Fruit fly (Drosophila melanogaster) whole organism, embryonic: ENCODE results near the gene CG17768.

Experiments
- Atf-2 ChIP-seq: fragments of 200-800 bp; sonication (Bioruptor generic); optimal IDR thresholded peaks from 2 replicates; lab custom pipeline; 2016; ENCODE audit warnings: missing biosample characterization, missing genetic modification characterization
- Atf6 ChIP-seq: fragments of 200-800 bp; sonication (Bioruptor generic); IDR thresholded peaks from 2 replicates; pipeline ENCODE4 v1.3.6; 2022; ENCODE audit warnings: missing biosample characterization, missing genetic modification characterization
- Blimp-1 ChIP-seq: fragments of 200-800 bp; sonication (Bioruptor generic); optimal IDR thresholded peaks from 3 replicates; lab custom pipeline; 2018; ENCODE audit warnings: missing biosample characterization, missing genetic modification characterization, mild to moderate bottlenecking, moderate library complexity, missing genetic modification reagents
- CG10147 ChIP-seq: fragments of 200-800 bp; sonication (Bioruptor generic); optimal IDR thresholded peaks from 2 replicates; lab custom pipeline; 2019; ENCODE audit warnings: missing biosample characterization, mild to moderate bottlenecking, missing genetic modification characterization, moderate library complexity
- CG12155 ChIP-seq: fragments of 200-800 bp; sonication (Bioruptor generic); optimal IDR thresholded peaks from 3 replicates; lab custom pipeline; 2016; ENCODE audit warnings: missing biosample characterization, missing genetic modification characterization
- CG12769 ChIP-seq: fragments of 200-800 bp; sonication (Bioruptor generic); optimal IDR thresholded peaks from 2 replicates; lab custom pipeline; 2019; ENCODE audit warnings: missing biosample characterization, mild to moderate bottlenecking, missing genetic modification characterization, moderate library complexity
- CG1529 ChIP-seq: fragments of 200-800 bp; sonication (Bioruptor generic); optimal IDR thresholded peaks from 3 replicates; lab custom pipeline; 2018; ENCODE audit warnings: missing biosample characterization, missing genetic modification characterization
- CG16779 ChIP-seq: fragments of 200-800 bp; sonication (Bioruptor generic); IDR thresholded peaks from 2 replicates; pipeline ENCODE4 v1.3.6; 2022; ENCODE audit warnings: missing biosample characterization, missing genetic modification characterization
- CG17186 ChIP-seq: fragments of 200-800 bp; sonication (Bioruptor generic); optimal IDR thresholded peaks from 3 replicates; lab custom pipeline; 2017; ENCODE audit warnings: missing biosample characterization, missing genetic modification reagents, missing genetic modification characterization
- CG17328 ChIP-seq: fragments of 200-800 bp; sonication (Bioruptor generic); IDR thresholded peaks from 2 replicates; pipeline ENCODE4 v1.3.6; 2022; ENCODE audit warnings: missing biosample characterization, missing genetic modification characterization
- CG18476 ChIP-seq: fragments of 200-800 bp; sonication (Bioruptor generic); optimal IDR thresholded peaks from 2 replicates; lab custom pipeline; 2016; ENCODE audit warnings: missing biosample characterization, mild to moderate bottlenecking, missing genetic modification characterization
- CG18764 ChIP-seq: fragments of 200-800 bp; sonication (Bioruptor generic); optimal IDR thresholded peaks from 3 replicates; lab custom pipeline; 2016; ENCODE audit warnings: missing biosample characterization, missing genetic modification characterization
- CG2889 ChIP-seq: fragments of 200-800 bp; sonication (Bioruptor generic); IDR thresholded peaks from 3 replicates; pipeline ENCODE4 v1.3.6; 2022; ENCODE audit warnings: missing biosample characterization, missing genetic modification characterization
- CG30403 ChIP-seq: fragments of 200-800 bp; sonication (Bioruptor generic); optimal IDR thresholded peaks from 3 replicates; lab custom pipeline; 2016; ENCODE audit warnings: missing biosample characterization, missing genetic modification characterization
- CG31388 ChIP-seq: fragments of 200-800 bp; sonication (Bioruptor generic); optimal IDR thresholded peaks from 2 replicates; lab custom pipeline; 2016; ENCODE audit warnings: missing biosample characterization, missing genetic modification characterization
- CG34422 ChIP-seq: fragments of 200-800 bp; sonication (Bioruptor generic); IDR thresholded peaks from 3 replicates; pipeline ENCODE4 v1.3.6; 2022; ENCODE audit warnings: missing biosample characterization, missing genetic modification characterization
- CG4404 ChIP-seq: fragments of 200-800 bp; sonication (Bioruptor generic); IDR thresholded peaks from 2 replicates; pipeline ENCODE4 v1.3.6; 2022; ENCODE audit warnings: missing biosample characterization, missing genetic modification characterization
- CG9215 ChIP-seq: fragments of 200-800 bp; sonication (Bioruptor generic); IDR thresholded peaks from 2 replicates; pipeline ENCODE4 v1.3.6; 2022; ENCODE audit warnings: missing biosample characterization, missing genetic modification characterization
- CG9817 ChIP-seq: fragments of 200-800 bp; sonication (Bioruptor generic); optimal IDR thresholded peaks from 2 replicates; lab custom pipeline; 2018; ENCODE audit warnings: missing biosample characterization, mild to moderate bottlenecking, missing genetic modification characterization, moderate library complexity
- D19A ChIP-seq: fragments of 200-800 bp; optimal IDR thresholded peaks from 3 replicates; lab custom pipeline; 2019; ENCODE audit warnings: missing biosample characterization, mild to moderate bottlenecking, missing genetic modification characterization, moderate library complexity
- D19B ChIP-seq: fragments of 200-800 bp; sonication (Bioruptor generic); optimal IDR thresholded peaks from 2 replicates; lab custom pipeline; 2017; ENCODE audit warnings: missing biosample characterization, mild to moderate bottlenecking, missing genetic modification characterization
- Doc2 ChIP-seq: fragments of 200-800 bp; sonication (Bioruptor generic); IDR thresholded peaks from 2 replicates; pipeline ENCODE4 v1.3.6; 2022; ENCODE audit warnings: missing biosample characterization, missing genetic modification characterization
- Dp ChIP-seq: fragments of 200-800 bp; sonication (Bioruptor generic); optimal IDR thresholded peaks from 2 replicates; lab custom pipeline; 2018; ENCODE audit warnings: missing biosample characterization, mild to moderate bottlenecking, missing genetic modification characterization, moderate library complexity
- Eip74EF ChIP-seq, 2 experiments: fragments of 200-800 bp in 1 of 2; fragments of >200 bp in 1 of 2; sonication (Bioruptor generic) in 1 of 2; optimal IDR thresholded peaks; 2 replicates each; lab custom pipeline; 2017 to 2019; ENCODE audit warnings: missing biosample characterization in 2 of 2, missing genetic modification characterization in 2 of 2, mild to moderate bottlenecking in 1 of 2, moderate library complexity in 1 of 2
- Ets65A ChIP-seq: fragments of 200-800 bp; sonication (Bioruptor generic); peaks from one replicate; lab custom pipeline; 2016; ENCODE audit warnings: missing biosample characterization, missing genetic modification characterization
- Gsc ChIP-seq: fragments of 200-800 bp; sonication (Bioruptor generic); IDR thresholded peaks from 2 replicates; pipeline ENCODE4 v1.3.6; 2022; ENCODE audit warnings: missing biosample characterization, missing genetic modification characterization
- Hr39 ChIP-seq: fragments of >200 bp; optimal IDR thresholded peaks from 2 replicates; lab custom pipeline; 2017
- Neu2 ChIP-seq: fragments of 200-800 bp; sonication (Bioruptor generic); optimal IDR thresholded peaks from 3 replicates; lab custom pipeline; 2016; ENCODE audit warnings: missing biosample characterization, missing genetic modification characterization, borderline replicate concordance
- Oli ChIP-seq: fragments of 200-800 bp; sonication (Bioruptor generic); optimal IDR thresholded peaks from 2 replicates; lab custom pipeline; 2018; ENCODE audit warnings: missing biosample characterization, mild to moderate bottlenecking, missing genetic modification characterization, moderate library complexity
- Rx ChIP-seq: fragments of 200-800 bp; sonication (Bioruptor generic); IDR thresholded peaks from 2 replicates; pipeline ENCODE4 v1.3.6; 2022; ENCODE audit warnings: missing biosample characterization, missing genetic modification characterization
- Scr ChIP-seq: fragments of 200-800 bp; sonication (Bioruptor generic); IDR thresholded peaks from 2 replicates; pipeline ENCODE4 v1.3.6; 2022; ENCODE audit warnings: missing biosample characterization, missing genetic modification characterization; ENCODE audit not compliant: partially characterized antibody
- Sry-δ ChIP-seq: fragments of 200-800 bp; sonication (Bioruptor generic); optimal IDR thresholded peaks from 2 replicates; lab custom pipeline; 2016; ENCODE audit warnings: missing biosample characterization, missing genetic modification characterization
- Usf ChIP-seq: fragments of 200-800 bp; sonication (Bioruptor generic); optimal IDR thresholded peaks from 2 replicates; lab custom pipeline; 2017; ENCODE audit warnings: missing genotype, missing biosample characterization, missing genetic modification characterization
- Vsx1 ChIP-seq: fragments of 200-800 bp; sonication (Bioruptor generic); optimal IDR thresholded peaks from 2 replicates; lab custom pipeline; 2017; ENCODE audit warnings: missing biosample characterization, mild to moderate bottlenecking, missing genetic modification characterization, missing genetic modification reagents
- ab ChIP-seq: fragments of 200-800 bp; sonication (Bioruptor generic); optimal IDR thresholded peaks from 2 replicates; lab custom pipeline; 2016; ENCODE audit warnings: missing biosample characterization, missing genetic modification characterization
- br ChIP-seq: fragments of >200 bp; optimal IDR thresholded peaks from 2 replicates; lab custom pipeline; 2017
- btn ChIP-seq: fragments of 200-800 bp; sonication (Bioruptor generic); optimal IDR thresholded peaks from 2 replicates; lab custom pipeline; 2016; ENCODE audit warnings: missing biosample characterization, missing genetic modification characterization
- cad ChIP-seq: fragments of >200 bp; optimal IDR thresholded peaks from 2 replicates; lab custom pipeline; 2017; ENCODE audit warnings: missing biosample characterization, missing genetic modification characterization
- cas ChIP-seq: fragments of 200-800 bp; sonication (Bioruptor generic); IDR thresholded peaks from 2 replicates; pipeline ENCODE4 v1.3.6; 2022; ENCODE audit warnings: missing biosample characterization, missing genetic modification characterization
- cg ChIP-seq: fragments of 200-800 bp; sonication (Bioruptor generic); optimal IDR thresholded peaks from 3 replicates; lab custom pipeline; 2019; ENCODE audit warnings: missing biosample characterization, mild to moderate bottlenecking, missing genetic modification characterization, moderate library complexity
- fd102C ChIP-seq: fragments of 200-800 bp; sonication (Bioruptor generic); optimal IDR thresholded peaks from 2 replicates; lab custom pipeline; 2018; ENCODE audit warnings: missing biosample characterization, mild to moderate bottlenecking, missing genetic modification characterization, moderate library complexity
- fd64A ChIP-seq: fragments of 200-800 bp; sonication (Bioruptor generic); optimal IDR thresholded peaks from 3 replicates; lab custom pipeline; 2018; ENCODE audit warnings: missing biosample characterization, mild to moderate bottlenecking, missing genetic modification characterization
- hb ChIP-seq: fragments of 200-800 bp; sonication (Bioruptor generic); IDR thresholded peaks from 3 replicates; pipeline ENCODE4 v1.3.6; 2022; ENCODE audit warnings: missing biosample characterization, missing genetic modification characterization; ENCODE audit not compliant: partially characterized antibody
- odd ChIP-seq: fragments of 200-800 bp; sonication (Bioruptor generic); optimal IDR thresholded peaks from 2 replicates; lab custom pipeline; 2017; ENCODE audit warnings: missing biosample characterization, mild to moderate bottlenecking, missing genetic modification characterization
- pb ChIP-seq: fragments of 200-800 bp; sonication (Bioruptor generic); optimal IDR thresholded peaks from 3 replicates; lab custom pipeline; 2016; ENCODE audit warnings: missing biosample characterization, missing genetic modification characterization
- peb ChIP-seq: fragments of 200-800 bp; sonication (Bioruptor generic); IDR thresholded peaks from 2 replicates; pipeline ENCODE4 v1.3.6; 2022; ENCODE audit warnings: missing biosample characterization, missing genetic modification characterization
- so ChIP-seq: fragments of 200-800 bp; sonication (Bioruptor generic); IDR thresholded peaks from 3 replicates; pipeline ENCODE4 v1.3.6; 2022; ENCODE audit warnings: missing biosample characterization, missing genetic modification characterization
- sqz ChIP-seq: fragments of 200-800 bp; sonication (Bioruptor generic); optimal IDR thresholded peaks from 3 replicates; lab custom pipeline; 2018; ENCODE audit warnings: missing biosample characterization, mild to moderate bottlenecking, missing genetic modification characterization
- stc ChIP-seq: fragments of 200-800 bp; sonication (Bioruptor generic); IDR thresholded peaks from 2 replicates; pipeline ENCODE4 v1.3.6; 2022; ENCODE audit warnings: missing biosample characterization, missing genetic modification characterization
- tup ChIP-seq: fragments of 200-800 bp; sonication (Bioruptor generic); optimal IDR thresholded peaks from 2 replicates; lab custom pipeline; 2016; ENCODE audit warnings: missing biosample characterization, mild to moderate bottlenecking, missing genetic modification characterization, moderate library complexity
- unpg ChIP-seq: fragments of 200-800 bp; sonication (Bioruptor generic); optimal IDR thresholded peaks from 3 replicates; lab custom pipeline; 2018; ENCODE audit warnings: missing biosample characterization, mild to moderate bottlenecking, missing genetic modification characterization, moderate library complexity
- wdn ChIP-seq: fragments of 200-800 bp; sonication (Bioruptor generic); IDR thresholded peaks from 2 replicates; pipeline ENCODE4 v1.3.6; 2022; ENCODE audit warnings: missing biosample characterization, missing genetic modification characterization
- wek ChIP-seq: fragments of 200-800 bp; sonication (Bioruptor generic); optimal IDR thresholded peaks from 3 replicates; lab custom pipeline; 2018; ENCODE audit warnings: missing biosample characterization, mild to moderate bottlenecking, missing genetic modification characterization, moderate library complexity

Gene CG17768

dm6 chr2L:10437317-10437716, 32.3 kb upstream of the CG17768 start, which contains the start of gene STUB1 (continued):
- no peak for TF ChIP-seq fd102C (GFP tag; lab: Kevin White, UChicago)
- TF ChIP-seq unpg = no peak
- no peak for TF ChIP-seq D19B
- no peak for TF ChIP-seq Gsc (GFP tag; lab: Robert Waterston, UW)
- TF ChIP-seq CG17328 (GFP tag; lab: Robert Waterston, UW) = no peak
- peak; percentile 25 for TF ChIP-seq Ets65A (GFP tag; lab: Kevin White, UChicago)
- TF ChIP-seq Scr = peak; percentile 96
- TF ChIP-seq CG18476 (GFP tag; lab: Kevin White, UChicago) = no peak
- TF ChIP-seq CG2889 (GFP tag; lab: Robert Waterston, UW) = no peak
- TF ChIP-seq Atf-2 (GFP tag; lab: Kevin White, UChicago) = no peak
- TF ChIP-seq Rx (GFP tag; lab: Robert Waterston, UW) = no peak
- TF ChIP-seq cad = no peak
- TF ChIP-seq CG16779 (GFP tag; lab: Robert Waterston, UW) = no peak
- no peak for TF ChIP-seq sqz (GFP tag; lab: Kevin White, UChicago)
- TF ChIP-seq CG1529 (GFP tag; lab: Kevin White, UChicago) = no peak
- TF ChIP-seq CG10147 (GFP tag; lab: Kevin White, UChicago) = no peak
- no peak for TF ChIP-seq CG18764 (GFP tag; lab: Kevin White, UChicago)
- no peak for TF ChIP-seq stc (GFP tag; lab: Robert Waterston, UW)
- no peak for TF ChIP-seq Oli (tag; lab: Kevin White, UChicago)
- TF ChIP-seq ab (GFP tag; lab: Kevin White, UChicago) = no peak
- TF ChIP-seq CG17186 (GFP tag; lab: Kevin White, UChicago) = peak; percentile 63
- TF ChIP-seq peb = no peak
- no peak for TF ChIP-seq CG9817 (tag; lab: Kevin White, UChicago)
- TF ChIP-seq pb (GFP tag; lab: Kevin White, UChicago) = no peak
- no peak for TF ChIP-seq D19A (tag; lab: Kevin White, UChicago)
- no peak for TF ChIP-seq CG9215
- no peak for TF ChIP-seq CG12769 (tag; lab: Kevin White, UChicago)
- no peak for TF ChIP-seq wdn (GFP tag; lab: Robert Waterston, UW)
- TF ChIP-seq CG30403 (GFP tag; lab: Kevin White, UChicago) = no peak
- TF ChIP-seq Neu2 (GFP tag; lab: Kevin White, UChicago) = no peak
- no peak for TF ChIP-seq br (lab: Kevin White, UChicago)
- TF ChIP-seq wek = no peak
- no peak for TF ChIP-seq btn (GFP tag; lab: Kevin White, UChicago)
- peak; percentile 81 for TF ChIP-seq Dp (GFP tag; lab: Kevin White, UChicago)
- TF ChIP-seq CG31388 (GFP tag; lab: Kevin White, UChicago) = no peak
- TF ChIP-seq Sry-δ (GFP tag; lab: Kevin White, UChicago) = peak; percentile 89
- no peak for TF ChIP-seq Vsx1 (GFP tag; lab: Kevin White, UChicago)
- no peak for TF ChIP-seq CG4404
- no peak for TF ChIP-seq so (GFP tag; lab: Robert Waterston, UW)
- TF ChIP-seq odd (GFP tag; lab: Kevin White, UChicago) = no peak
- no peak for TF ChIP-seq Usf
- no peak for TF ChIP-seq CG34422
- TF ChIP-seq Atf6 (GFP tag; lab: Robert Waterston, UW) = no peak
- peak; percentile 99 for TF ChIP-seq hb (GFP tag; lab: Robert Waterston, UW)
- TF ChIP-seq Blimp-1 (GFP tag; lab: Kevin White, UChicago) = no peak
- no peak for TF ChIP-seq cg (GFP tag; lab: Kevin White, UChicago)
- TF ChIP-seq Doc2 (GFP tag; lab: Robert Waterston, UW) = no peak
- no peak for TF ChIP-seq Eip74EF (GFP tag; optimal IDR thresholded peaks at IDR 0.05; lab: Kevin White, UChicago)
- TF ChIP-seq fd64A (GFP tag; lab: Kevin White, UChicago) = no peak
- TF ChIP-seq tup (GFP tag; lab: Kevin White, UChicago) = no peak
- TF ChIP-seq cas = no peak
- TF ChIP-seq CG12155 (GFP tag; lab: Kevin White, UChicago) = no peak
- no peak for TF ChIP-seq Hr39
